Worm (Caenorhabditis elegans) whole organism, L3 larva: ENCODE measurements around the gene bath-19.

Source experiments
- aly-2 ChIP-seq: fragments of 150-350 bp; optimal IDR thresholded peaks from 2 replicates; lab custom pipeline; 2014; ENCODE audit warnings: missing biosample characterization, missing genetic modification characterization
- daf-12 ChIP-seq: fragments of 150-350 bp; optimal IDR thresholded peaks from 2 replicates; lab custom pipeline; 2014; ENCODE audit warnings: missing biosample characterization, missing genetic modification reagents, missing genetic modification characterization
- elt-2 ChIP-seq: sonication (generic microtip); optimal IDR thresholded peaks from 2 replicates; lab custom pipeline; 2016; ENCODE audit warnings: missing genetic modification reagents, mild to moderate bottlenecking, missing genetic modification characterization, missing compliant biosample characterization
- elt-3 ChIP-seq, 3 experiments: fragments of 150-350 bp in 1 of 3; sonication (generic microtip) in 2 of 3; optimal IDR thresholded peaks; 2 replicates in 2 of 3; 4 replicates in 1 of 3; lab custom pipeline; 2014 to 2017; ENCODE audit warnings: missing biosample characterization in 3 of 3, missing genetic modification characterization in 3 of 3
- jun-1 ChIP-seq: fragments of 150-350 bp; optimal IDR thresholded peaks from 2 replicates; lab custom pipeline; 2014; ENCODE audit warnings: missing biosample characterization, missing genetic modification reagents, missing genetic modification characterization
- lin-39 ChIP-seq: fragments of 150-350 bp; optimal IDR thresholded peaks from 2 replicates; lab custom pipeline; 2018; ENCODE audit warnings: missing biosample characterization, missing genetic modification reagents, missing genetic modification characterization
- nhr-12 ChIP-seq: fragments of 150-350 bp; optimal IDR thresholded peaks from 2 replicates; lab custom pipeline; 2014; ENCODE audit warnings: missing biosample characterization, missing genetic modification characterization
- nhr-28 ChIP-seq: fragments of 150-350 bp; optimal IDR thresholded peaks from 2 replicates; lab custom pipeline; 2014; ENCODE audit warnings: missing biosample characterization, missing genetic modification characterization
- tbx-2 ChIP-seq: sonication (generic microtip); optimal IDR thresholded peaks from 2 replicates; lab custom pipeline; 2016; ENCODE audit warnings: mild to moderate bottlenecking, missing genetic modification characterization, missing compliant biosample characterization
- ztf-11 ChIP-seq: fragments of 150-350 bp; optimal IDR thresholded peaks from 2 replicates; lab custom pipeline; 2014; ENCODE audit warnings: missing biosample characterization, missing genetic modification characterization

- TF ChIP-seq nhr-28 (tag; lab: Kevin White, UChicago) (no peak), tbx-2 (tag; lab: Kevin White, UChicago) (no peak), elt-2 (tag; lab: Kevin White, UChicago) (no peak), elt-3 (tag; optimal IDR thresholded peaks at IDR 0.05; lab: Kevin White, UChicago) (no peak), aly-2 (tag; lab: Kevin White, UChicago) (no peak), ztf-11 (tag; lab: Kevin White, UChicago) (no peak), jun-1 (tag; lab: Kevin White, UChicago) (no peak), daf-12 (no peak), nhr-12 (tag; lab: Kevin White, UChicago) (no peak), lin-39 (tag; lab: Kevin White, UChicago) (no peak)
Measured at ce11 chrII:2087206-2087605, 48.0 kb upstream of the bath-19 start.
